Worm (Caenorhabditis elegans) whole organism, early embryonic: ENCODE measurements around the gene lgc-21.
A peak's percentile ranks its signal among the peaks of the same experiment; 100 is the strongest.

ENCODE experiments used
- B0310.2 ChIP-seq: sonication (generic microtip); optimal IDR thresholded peaks from 2 replicates; lab custom pipeline; 2016; ENCODE audit warnings: mild to moderate bottlenecking, missing genetic modification characterization, missing compliant biosample characterization
- F13C5.2 ChIP-seq: sonication (generic microtip); optimal IDR thresholded peaks from 2 replicates; lab custom pipeline; 2017; ENCODE audit warnings: mild to moderate bottlenecking, missing genetic modification characterization, inconsistent platforms, missing compliant biosample characterization
- aly-1 ChIP-seq: sonication (generic microtip); optimal IDR thresholded peaks from 2 replicates; lab custom pipeline; 2016; ENCODE audit warnings: missing genetic modification characterization, missing compliant biosample characterization
- ama-1 ChIP-seq: fragments of 150-350 bp; optimal IDR thresholded peaks from 2 replicates; lab custom pipeline; 2014
- ceh-13 ChIP-seq: fragments of 200-800 bp; sonication (Bioruptor generic); optimal IDR thresholded peaks from 2 replicates; lab custom pipeline; 2018; ENCODE audit warnings: mild to moderate bottlenecking, missing genetic modification characterization, missing compliant biosample characterization
- ceh-36 ChIP-seq: sonication (generic microtip); optimal IDR thresholded peaks from 2 replicates; lab custom pipeline; 2016; ENCODE audit warnings: missing genetic modification characterization, inconsistent platforms, missing compliant biosample characterization
- ets-7 ChIP-seq: sonication (generic microtip); optimal IDR thresholded peaks from 2 replicates; lab custom pipeline; 2016; ENCODE audit warnings: missing genotype, missing genetic modification characterization, missing compliant biosample characterization
- flt-1 ChIP-seq: fragments of 200-800 bp; sonication (Bioruptor generic); IDR thresholded peaks from 2 replicates; pipeline ENCODE4 v1.3.6; 2022; ENCODE audit warnings: missing genetic modification characterization, missing compliant biosample characterization
- hmbx-1 ChIP-seq: sonication (generic microtip); optimal IDR thresholded peaks from 2 replicates; lab custom pipeline; 2016; ENCODE audit warnings: mild to moderate bottlenecking, missing genetic modification characterization, missing compliant biosample characterization
- hmg-4 ChIP-seq: fragments of 200-800 bp; sonication (Bioruptor generic); optimal IDR thresholded peaks from 2 replicates; lab custom pipeline; 2018; ENCODE audit warnings: mild to moderate bottlenecking, missing genetic modification characterization, missing compliant biosample characterization
- hnd-1 ChIP-seq: sonication (generic microtip); optimal IDR thresholded peaks from 2 replicates; lab custom pipeline; 2016; ENCODE audit warnings: missing genetic modification characterization, missing compliant biosample characterization
- pes-1 ChIP-seq: fragments of 200-800 bp; sonication (Bioruptor generic); IDR thresholded peaks from 2 replicates; pipeline ENCODE4 v1.3.6; 2022; ENCODE audit warnings: missing genetic modification reagents, missing genetic modification characterization, missing compliant biosample characterization
- scrt-1 ChIP-seq: fragments of 200-800 bp; sonication (Bioruptor generic); IDR thresholded peaks from 2 replicates; pipeline ENCODE4 v1.3.6; 2022; ENCODE audit warnings: missing genetic modification characterization, missing compliant biosample characterization
- sea-1 ChIP-seq: fragments of 200-800 bp; sonication (Bioruptor generic); conservative IDR thresholded peaks from 2 replicates; pipeline ENCODE4 v1.3.6; 2022; ENCODE audit warnings: missing genetic modification characterization, missing compliant biosample characterization
- tbx-11 ChIP-seq: fragments of 200-800 bp; sonication (Bioruptor generic); IDR thresholded peaks from 2 replicates; pipeline ENCODE4 v1.3.6; 2022; ENCODE audit warnings: missing genetic modification characterization, missing compliant biosample characterization
- tbx-37 ChIP-seq: fragments of 200-800 bp; sonication (Bioruptor generic); conservative IDR thresholded peaks from 2 replicates; pipeline ENCODE4 v1.3.6; 2022; ENCODE audit warnings: missing genetic modification reagents, missing genetic modification characterization, missing compliant biosample characterization
- tra-4 ChIP-seq: sonication (generic microtip); optimal IDR thresholded peaks from 2 replicates; lab custom pipeline; 2017; ENCODE audit warnings: missing genetic modification characterization, missing compliant biosample characterization

Gene lgc-21

ce11 chrX:14067641-14068040, at the start of gene lgc-21:
Gene lgc-21, minus strand, starts transcription at chrX:14067984.
- TF ChIP-seq hmg-4 (GFP tag; lab: Kevin White, UChicago) (no peak), ama-1 (no peak), pes-1 (no peak), B0310.2 (tag; lab: Kevin White, UChicago) (no peak), scrt-1 (GFP tag; lab: Robert Waterston, UW) (no peak), hnd-1 (no peak), aly-1 (no peak), ets-7 (no peak), ceh-13 (no peak), tbx-11 (GFP tag; lab: Robert Waterston, UW) (no peak), ceh-36 (tag; lab: Kevin White, UChicago) (no peak), flt-1 (no peak), sea-1 (no peak), tra-4 (tag; lab: Kevin White, UChicago) (no peak), tbx-37 (GFP tag; lab: Robert Waterston, UW) (no peak)

- peak; percentile 87 for TF ChIP-seq tra-4 (tag; lab: Kevin White, UChicago)
- TF ChIP-seq ets-7 = peak; percentile 90
- no peak for TF ChIP-seq ama-1
- peak; percentile 95 for TF ChIP-seq ceh-13
- peak; percentile 95 for TF ChIP-seq F13C5.2 (tag; lab: Kevin White, UChicago)
- peak; percentile 95 for TF ChIP-seq ceh-36 (tag; lab: Kevin White, UChicago)
- peak; percentile 85 for TF ChIP-seq hmbx-1 (tag; lab: Kevin White, UChicago)
- TF ChIP-seq aly-1 = peak; percentile 93
- TF ChIP-seq hmg-4 (GFP tag; lab: Kevin White, UChicago) = peak; percentile 96
- peak; percentile 98 for TF ChIP-seq pes-1
- peak; percentile 97 for TF ChIP-seq flt-1
- TF ChIP-seq scrt-1 (GFP tag; lab: Robert Waterston, UW) = peak; percentile 97
- TF ChIP-seq B0310.2 (tag; lab: Kevin White, UChicago) = peak; percentile 93
- TF ChIP-seq sea-1 = peak; percentile 95
- TF ChIP-seq tbx-11 (GFP tag; lab: Robert Waterston, UW) = peak; percentile 96
- TF ChIP-seq tbx-37 (GFP tag; lab: Robert Waterston, UW) = peak; percentile 98
- peak; percentile 90 for TF ChIP-seq hnd-1
Measured at ce11 chrX:14115480-14116161, 47.8 kb upstream of the lgc-21 start, which contains the start of gene F28H6.7. Gene F28H6.7, plus strand, starts transcription at chrX:14116111.

- TF ChIP-seq hnd-1 (no peak), pes-1 (no peak), ama-1 (no peak), F13C5.2 (tag; lab: Kevin White, UChicago) (no peak), B0310.2 (tag; lab: Kevin White, UChicago) (no peak), flt-1 (no peak), sea-1 (no peak), hmbx-1 (tag; lab: Kevin White, UChicago) (no peak), tbx-37 (GFP tag; lab: Robert Waterston, UW) (no peak), ets-7 (no peak), ceh-36 (tag; lab: Kevin White, UChicago) (no peak), scrt-1 (GFP tag; lab: Robert Waterston, UW) (no peak)
Measured at ce11 chrX:14113347-14113746, 45.6 kb upstream of the lgc-21 start, which contains the start of gene nhr-281. Gene nhr-281, minus strand, starts transcription at chrX:14113447.

- no peak for TF ChIP-seq aly-1
Measured at ce11 chrX:14108245-14108644, 40.5 kb upstream of the lgc-21 start, which contains the start of gene F16B12.7. Gene F16B12.7, plus strand, starts transcription at chrX:14108545.

ce11 chrX:14102474-14102873, 34.7 kb upstream of the lgc-21 start:
- TF ChIP-seq ama-1 = no peak
- no peak for TF ChIP-seq B0310.2 (tag; lab: Kevin White, UChicago)
- TF ChIP-seq pes-1 = no peak

- peak; percentile 45 for TF ChIP-seq hmg-4 (GFP tag; lab: Kevin White, UChicago)
- no peak for TF ChIP-seq flt-1
- TF ChIP-seq ceh-36 (tag; lab: Kevin White, UChicago) = no peak
- TF ChIP-seq F13C5.2 (tag; lab: Kevin White, UChicago) = peak; percentile 57
Measured at ce11 chrX:14101986-14102385, 34.2 kb upstream of the lgc-21 start, which contains the start of gene F16B12.6. Gene F16B12.6, plus strand, starts transcription at chrX:14102316.

ce11 chrX:14098618-14099118, 30.9 kb upstream of the lgc-21 start, which contains the start of gene F16B12.4:
Gene F16B12.4, minus strand, starts transcription at chrX:14098668.
- TF ChIP-seq hmg-4 (GFP tag; lab: Kevin White, UChicago) = peak; percentile 4
- no peak for TF ChIP-seq ets-7

- TF ChIP-seq hmg-4 (GFP tag; lab: Kevin White, UChicago) (no peak), hmbx-1 (tag; lab: Kevin White, UChicago) (no peak), tbx-37 (GFP tag; lab: Robert Waterston, UW) (no peak), pes-1 (no peak), ets-7 (no peak), flt-1 (no peak), ama-1 (no peak), tbx-11 (GFP tag; lab: Robert Waterston, UW) (no peak)
Measured at ce11 chrX:14090990-14091389, 23.2 kb upstream of the lgc-21 start.

- TF ChIP-seq sea-1 = no peak
- no peak for TF ChIP-seq ama-1
- TF ChIP-seq pes-1 = no peak
Measured at ce11 chrX:14090089-14090488, 22.3 kb upstream of the lgc-21 start, which contains the start of gene dsl-4. Gene dsl-4, plus strand, starts transcription at chrX:14090389.
